Fruit fly (Drosophila melanogaster): ENCODE measurements around the gene Sfp26Ad.

Sfp26Ad gene

DNA sequence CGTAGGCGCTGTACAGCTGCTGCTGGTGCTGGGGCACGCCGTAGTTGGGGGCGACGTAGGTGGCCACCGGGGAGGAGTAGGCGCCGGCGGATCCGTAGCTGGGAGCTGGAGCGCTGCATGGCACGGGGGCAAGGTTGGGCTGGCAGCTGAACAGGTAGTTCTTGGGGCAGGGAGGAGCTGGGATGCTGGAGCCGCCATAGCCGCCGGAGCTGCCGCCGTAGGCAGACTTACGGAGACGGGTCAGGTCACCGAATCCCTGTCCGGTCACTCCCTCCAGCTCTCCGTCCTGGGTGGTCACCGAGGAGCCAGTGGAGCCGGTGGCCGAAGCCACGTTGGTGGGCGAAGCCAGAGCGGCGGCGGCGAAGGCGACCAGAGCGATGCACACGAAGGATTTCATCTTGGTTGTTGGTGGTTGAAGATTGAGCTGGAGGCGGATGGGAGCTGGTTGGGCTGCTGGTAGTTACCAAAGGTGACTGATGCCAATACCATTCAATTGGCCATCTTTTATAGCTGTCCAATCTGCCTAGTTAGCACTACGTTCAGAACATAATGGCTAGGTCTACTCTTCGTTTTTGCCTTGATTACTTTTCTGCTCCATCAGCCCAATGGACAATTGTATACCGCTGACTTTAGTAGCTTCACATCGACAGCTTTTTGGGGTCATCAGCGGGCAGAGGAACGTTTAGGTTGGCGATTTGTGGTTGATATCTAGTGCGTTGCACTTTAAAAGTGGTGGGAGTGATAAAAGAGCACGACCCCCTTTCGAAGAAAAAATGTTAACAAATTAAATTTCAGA is 17.0 kb upstream of the Sfp26Ad start, which contains the start of gene Vm26Aa:
Vm26Aa (minus strand) TSS at position 478 of the 796 bp plus-strand sequence.
- no peak for TF ChIP-seq CG17801 (GFP tag; optimal IDR thresholded peaks at IDR 0.05; ENCODE audit: partially characterized antibody)

DNA sequence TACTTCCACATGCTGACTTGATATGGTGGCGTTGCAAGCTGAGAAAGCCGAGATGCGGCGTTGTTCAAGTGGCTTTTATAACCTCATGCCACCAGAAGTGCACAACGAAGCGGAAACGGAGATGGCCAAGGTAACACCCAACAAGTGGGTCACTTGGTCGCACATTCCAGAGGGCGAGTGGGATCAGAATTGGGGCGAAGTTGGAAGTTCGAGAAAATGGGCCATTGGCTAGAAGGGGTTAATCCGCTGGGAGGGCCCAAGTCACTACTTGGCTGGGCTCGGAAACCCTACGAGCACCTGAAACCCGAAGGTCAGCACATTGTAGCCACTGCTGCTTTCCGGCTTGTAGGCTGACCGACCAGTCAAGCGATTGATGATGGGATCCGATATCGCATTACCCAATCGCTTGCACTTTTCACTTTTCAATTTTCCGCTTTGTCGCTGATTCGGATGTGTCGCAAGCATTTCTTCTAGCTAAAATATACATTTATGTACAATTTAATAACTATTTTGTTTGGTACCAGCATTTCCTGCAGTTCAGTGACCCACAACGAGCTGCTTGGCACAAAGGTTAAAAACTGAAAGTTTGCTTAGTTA is 15.6 kb upstream of the Sfp26Ad start, which contains the start of gene Vm26Ac:
Vm26Ac (minus strand) TSS at position 51 of the 597 bp plus-strand sequence.
- no peak for TF ChIP-seq CG17801 (GFP tag; optimal IDR thresholded peaks at IDR 0.05; ENCODE audit: partially characterized antibody)

DNA sequence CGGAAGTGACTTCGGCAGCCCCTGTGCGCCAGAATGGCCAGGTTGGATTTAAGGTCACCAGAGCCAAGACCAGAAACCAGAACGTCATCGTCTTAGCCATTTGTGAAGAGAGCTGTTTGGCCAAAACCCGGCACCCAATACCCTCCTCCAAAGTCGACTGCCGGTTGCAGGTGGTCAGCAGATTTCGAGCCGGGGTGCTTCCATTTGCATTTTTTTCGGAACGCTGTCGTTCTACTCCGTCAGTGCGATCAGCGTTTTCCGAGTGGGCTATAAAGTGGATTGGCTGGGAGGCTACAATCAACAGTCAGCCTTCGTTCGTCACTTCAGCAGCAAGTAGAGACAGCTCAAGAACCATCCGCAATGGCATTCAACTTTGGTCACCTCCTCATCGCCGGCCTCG is 13.6 kb upstream of the Sfp26Ad start, which contains the start of the genes CG13998 and Vm26Ab:
CG13998 (minus strand) TSS at position 114 of the 400 bp plus-strand sequence.
Vm26Ab (plus strand) TSS at position 299 of the 400 bp plus-strand sequence.
- peak; percentile 23 for TF ChIP-seq CG17801 (GFP tag; optimal IDR thresholded peaks at IDR 0.05; ENCODE audit: partially characterized antibody)

DNA sequence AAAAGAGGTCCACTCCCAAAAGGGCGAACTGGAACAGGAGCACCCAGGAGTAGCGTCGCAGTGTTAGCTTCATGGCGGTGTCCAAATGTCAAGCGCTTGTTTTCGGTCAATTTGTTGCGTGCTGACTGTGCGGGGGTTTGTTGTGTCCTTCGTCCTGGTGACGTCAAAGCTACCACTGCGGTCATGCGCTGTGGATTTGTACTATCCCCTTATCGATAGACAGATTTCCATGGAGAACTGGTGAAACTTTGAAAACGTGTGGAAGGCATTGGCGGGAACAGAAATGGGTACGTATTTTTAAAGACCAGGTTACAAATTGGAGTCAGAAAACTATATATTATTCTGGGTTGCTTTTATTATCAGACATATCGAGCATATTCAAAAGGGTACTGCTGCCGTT is 13.0 kb upstream of the Sfp26Ad start, which contains the start of gene CG13999:
CG13999 (minus strand) TSS at position 314 of the 400 bp plus-strand sequence.
- no peak for TF ChIP-seq CG17801 (GFP tag; optimal IDR thresholded peaks at IDR 0.05; ENCODE audit: partially characterized antibody)

DNA sequence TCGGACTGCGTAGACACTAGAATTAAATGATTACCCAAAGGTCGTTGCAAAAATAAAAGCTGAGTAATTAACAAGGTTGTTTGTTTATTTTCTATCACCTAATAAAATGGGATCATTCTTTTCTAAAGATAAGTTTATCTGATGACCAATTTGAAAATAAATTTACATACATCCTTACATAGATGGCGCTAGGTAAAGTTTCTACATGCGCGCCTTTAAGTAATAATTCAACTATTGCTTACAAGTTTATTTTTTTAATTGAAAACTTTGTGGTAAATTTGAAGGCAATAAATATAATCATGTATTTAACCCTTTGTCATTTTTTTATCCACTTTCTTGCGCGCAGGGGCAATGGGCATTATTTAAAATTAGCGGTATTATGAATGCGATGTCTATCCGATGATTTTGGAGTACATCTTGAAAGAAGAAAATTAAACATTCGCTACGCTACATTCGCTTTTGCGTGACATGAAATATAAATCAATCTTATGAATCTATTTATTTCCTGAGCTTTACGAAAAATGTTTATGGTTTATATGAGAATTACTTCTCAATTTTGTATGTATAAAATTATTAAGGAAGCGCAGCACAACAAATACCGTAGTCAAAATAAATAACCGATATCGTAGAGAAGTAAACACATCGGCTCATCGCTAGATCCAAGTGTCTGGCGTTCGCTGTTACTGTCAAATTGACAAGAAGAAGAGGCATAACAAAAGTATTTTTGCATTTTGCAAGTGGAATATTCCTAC is 5.8 kb upstream of the Sfp26Ad start, which contains the start of gene CG9044:
CG9044 (plus strand) TSS at position 676 of the 752 bp plus-strand sequence.
- peak; percentile 9 for TF ChIP-seq CG17801 (GFP tag; optimal IDR thresholded peaks at IDR 0.05; ENCODE audit: partially characterized antibody)

DNA sequence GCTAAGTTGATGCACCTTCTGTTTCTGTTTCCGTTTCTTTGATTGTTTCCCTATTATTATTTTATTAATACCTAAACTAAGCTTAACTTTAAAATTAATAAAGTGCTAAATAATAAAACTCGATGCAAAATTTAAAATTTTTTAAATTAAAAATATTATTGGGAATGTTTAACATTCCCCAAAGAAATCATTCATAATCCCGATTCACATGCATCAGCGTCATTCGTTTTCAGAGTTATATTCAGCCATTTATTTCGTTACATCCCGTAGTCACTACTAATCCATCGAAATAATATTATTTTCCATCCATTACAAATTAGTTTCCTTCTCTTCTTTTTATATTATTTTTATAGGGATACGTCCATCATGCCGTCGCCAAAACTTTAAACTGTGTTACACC is 4.4 kb upstream of the Sfp26Ad start:
- TF ChIP-seq CG17801 (GFP tag; optimal IDR thresholded peaks at IDR 0.05; ENCODE audit: partially characterized antibody) = no peak

DNA sequence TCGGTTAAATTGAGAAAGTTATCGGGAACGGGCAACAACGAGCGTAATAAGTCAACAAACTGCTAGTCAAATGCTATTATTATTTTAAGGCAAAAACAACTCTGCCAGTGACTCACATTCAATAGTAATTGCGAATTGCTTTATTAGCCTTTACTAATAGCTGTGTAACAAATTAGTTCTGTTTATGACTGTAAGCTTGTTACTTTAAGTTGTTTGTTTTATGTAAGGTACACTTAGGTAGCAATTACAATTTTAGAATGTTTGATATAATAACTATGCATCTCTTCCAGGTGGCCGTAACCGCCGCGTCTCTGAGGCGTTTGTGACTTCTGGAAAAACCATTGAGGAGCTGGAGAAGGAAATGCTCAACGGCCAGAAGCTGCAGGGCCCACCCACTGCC is 3.6 kb upstream of the Sfp26Ad start:
- TF ChIP-seq CG17801 (GFP tag; optimal IDR thresholded peaks at IDR 0.05; ENCODE audit: partially characterized antibody) = peak; percentile 50

DNA sequence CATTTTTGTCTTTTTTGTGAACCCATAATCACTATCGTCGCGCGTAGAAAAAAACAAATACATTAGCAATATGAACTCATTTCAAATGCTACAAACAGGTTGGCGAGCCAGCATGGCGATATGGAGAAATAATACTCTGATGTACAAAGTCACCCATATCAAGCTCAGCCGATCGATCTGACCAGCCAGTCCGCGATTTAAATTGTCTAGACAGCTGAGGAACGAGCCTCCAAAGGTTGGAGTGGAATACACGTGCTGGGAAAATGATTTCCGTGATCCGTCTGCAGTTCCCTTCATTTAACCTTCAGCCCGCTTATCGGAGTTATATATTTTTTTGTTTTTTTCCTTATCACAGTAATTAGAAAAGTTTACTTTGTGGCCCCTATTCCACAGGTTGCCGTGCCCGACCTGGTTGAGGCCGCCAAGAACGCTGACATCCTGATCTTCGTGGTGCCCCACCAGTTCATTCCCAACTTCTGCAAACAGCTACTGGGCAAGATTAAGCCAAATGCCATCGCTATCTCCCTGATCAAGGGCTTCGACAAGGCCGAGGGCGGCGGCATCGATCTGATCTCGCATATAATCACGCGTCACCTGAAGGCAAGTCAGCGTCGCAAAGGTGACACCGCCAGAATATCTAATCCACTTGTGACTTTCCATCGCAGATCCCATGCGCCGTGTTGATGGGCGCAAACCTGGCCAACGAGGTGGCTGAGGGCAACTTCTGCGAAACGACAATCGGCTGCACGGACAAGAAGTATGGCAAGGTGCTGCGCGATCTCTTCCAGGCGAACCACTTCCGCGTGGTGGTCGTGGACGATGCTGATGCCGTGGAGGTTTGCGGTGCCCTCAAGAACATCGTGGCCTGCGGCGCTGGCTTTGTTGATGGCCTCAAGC is 2.8 kb upstream of the Sfp26Ad start:
- no peak for TF ChIP-seq CG17801 (GFP tag; optimal IDR thresholded peaks at IDR 0.05; ENCODE audit: partially characterized antibody)

DNA sequence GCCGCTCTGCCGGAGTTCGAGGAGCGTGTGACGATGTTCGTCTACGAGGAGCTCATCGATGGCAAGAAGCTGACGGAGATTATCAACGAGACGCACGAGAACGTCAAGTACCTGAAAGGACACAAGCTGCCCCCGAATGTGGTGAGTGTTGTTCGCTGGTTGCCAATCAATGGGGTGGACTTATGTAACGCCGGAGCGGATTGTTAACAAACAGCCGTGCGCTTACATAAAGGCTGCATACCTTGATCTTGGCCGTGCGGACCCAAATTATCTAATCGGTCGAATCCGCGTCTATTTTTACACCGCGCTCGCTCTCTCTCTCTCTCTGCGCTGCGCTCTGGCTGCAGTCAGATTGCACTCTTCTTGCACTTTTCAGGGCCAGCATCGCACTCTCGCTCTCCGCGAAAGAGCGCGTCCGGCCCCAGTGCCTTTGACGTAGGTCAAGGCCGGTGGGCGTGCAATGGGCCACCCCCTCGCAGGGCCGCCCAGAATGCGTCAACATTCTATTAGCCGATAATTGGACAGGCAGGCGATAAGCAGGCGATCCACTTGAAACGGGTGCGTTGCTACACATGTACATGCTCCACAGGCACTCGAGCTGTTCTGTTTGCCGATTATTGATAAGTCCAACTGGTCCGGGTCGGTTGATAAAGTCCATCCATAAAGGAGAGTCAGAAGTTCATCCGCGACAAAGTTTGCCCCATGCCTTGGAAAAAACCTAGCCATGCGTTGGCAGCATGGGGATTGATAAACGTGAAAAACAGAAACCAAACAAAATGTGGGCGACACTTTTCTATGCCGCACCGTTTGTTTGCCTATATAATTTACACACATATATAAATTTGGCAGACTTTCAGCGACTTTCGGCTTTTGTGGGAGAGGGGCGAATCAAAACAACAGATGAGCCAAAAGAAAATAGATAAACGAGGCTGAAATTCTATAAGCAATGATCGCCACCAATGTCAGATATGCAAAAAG is 1.5 kb upstream of the Sfp26Ad start:
- no peak for TF ChIP-seq CG17801 (GFP tag; optimal IDR thresholded peaks at IDR 0.05; ENCODE audit: partially characterized antibody)

DNA sequence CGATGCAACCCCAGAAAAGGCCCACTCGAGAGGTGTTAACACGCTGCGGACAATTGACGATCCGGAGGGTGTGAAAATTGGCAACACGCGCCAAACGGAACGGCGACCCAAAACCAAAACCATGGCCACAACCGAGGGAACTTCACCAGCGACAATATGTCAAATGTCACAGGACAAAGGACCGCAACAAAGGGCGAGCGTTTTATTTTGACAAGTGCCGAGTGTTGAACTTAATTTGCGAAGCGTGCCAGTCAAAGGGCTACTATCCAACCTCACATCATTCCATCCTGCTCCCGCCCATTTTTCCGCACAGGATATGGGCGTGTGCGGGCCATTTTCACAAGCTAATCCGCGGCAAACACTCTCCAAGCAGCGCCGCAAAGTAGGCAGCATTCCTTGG is 15.7 kb downstream of the Sfp26Ad start:
- no peak for TF ChIP-seq CG17801 (GFP tag; optimal IDR thresholded peaks at IDR 0.05; ENCODE audit: partially characterized antibody)

DNA sequence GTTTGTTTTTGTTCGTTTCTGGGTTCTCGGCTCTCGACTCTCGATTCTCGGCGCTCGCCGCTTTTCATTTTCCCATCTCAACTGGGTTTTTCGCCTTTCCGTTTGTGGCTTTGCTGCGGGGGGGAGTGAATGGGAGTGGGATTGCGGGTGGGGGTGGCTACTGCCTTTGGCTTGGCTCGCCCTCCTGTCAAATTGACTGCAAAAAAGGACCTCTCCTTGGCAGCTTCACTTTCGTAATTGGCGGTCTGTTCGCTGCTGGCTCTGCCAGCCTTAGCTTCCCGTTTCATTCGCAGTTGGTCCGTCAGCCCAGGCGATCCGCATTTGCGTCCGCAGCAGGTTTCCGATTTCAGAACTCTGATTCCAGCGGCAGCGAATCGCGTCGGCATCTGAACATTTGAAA is 17.5 kb downstream of the Sfp26Ad start, which contains the start of gene dsf:
dsf (plus strand) TSS at position 301 of the 400 bp plus-strand sequence.
- no peak for TF ChIP-seq CG17801 (GFP tag; optimal IDR thresholded peaks at IDR 0.05; ENCODE audit: partially characterized antibody)

DNA sequence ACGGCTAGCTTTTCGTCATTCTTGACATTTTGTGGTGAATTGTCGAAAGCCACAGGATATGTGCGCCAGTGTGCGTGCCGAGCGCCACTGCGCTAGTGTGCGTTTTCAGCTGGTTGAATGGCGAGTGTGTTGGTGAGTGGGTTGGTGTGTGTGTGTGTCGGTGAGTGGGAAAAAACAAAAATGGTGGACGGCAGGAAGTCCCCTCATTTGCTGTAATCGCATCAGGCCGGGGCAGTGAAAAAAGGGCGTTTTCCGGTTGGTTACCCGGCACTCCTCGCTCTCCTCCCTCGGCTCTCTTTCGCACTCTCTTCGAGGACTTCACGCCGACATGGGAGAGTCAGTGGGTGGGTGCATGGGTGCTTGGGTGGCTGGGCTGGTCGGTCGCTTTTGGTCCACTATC is 17.9 kb downstream of the Sfp26Ad start:
- no peak for TF ChIP-seq CG17801 (GFP tag; optimal IDR thresholded peaks at IDR 0.05; ENCODE audit: partially characterized antibody)

DNA sequence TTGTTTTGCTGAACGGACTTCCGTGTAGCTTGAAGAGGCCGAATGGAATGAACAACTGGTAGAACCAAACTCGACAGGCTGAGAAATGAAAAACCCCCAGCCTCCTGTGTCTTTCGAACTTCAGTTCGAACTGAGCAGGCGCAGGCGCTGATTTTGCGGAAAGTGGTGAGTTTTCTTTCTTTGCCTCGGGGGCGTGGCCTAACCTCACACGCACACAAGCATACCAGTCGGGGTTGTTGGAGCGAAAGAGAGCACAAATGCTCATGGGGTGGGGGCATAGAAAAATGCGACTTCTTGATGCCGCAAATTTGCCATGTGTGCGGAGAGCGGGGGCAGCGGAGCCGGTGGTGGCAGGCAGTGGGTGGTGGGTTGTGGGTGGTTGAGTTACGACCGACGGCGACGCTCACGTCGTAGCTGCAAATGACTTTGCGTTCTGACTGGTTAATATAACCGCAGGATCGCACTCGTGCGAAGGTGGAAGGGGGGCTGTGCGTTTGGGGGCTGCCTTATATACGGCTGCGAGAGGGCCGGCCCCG is 19.4 kb downstream of the Sfp26Ad start, which contains the start of gene CG9016:
CG9016 (minus strand) TSS at position 51 of the 536 bp plus-strand sequence.
- no peak for TF ChIP-seq CG17801 (GFP tag; optimal IDR thresholded peaks at IDR 0.05; ENCODE audit: partially characterized antibody)

Data from ovary, adult (tissue).